Fruit fly (Drosophila melanogaster): Measurements from ENCODE around the gene vilya.

The vilya gene

DNA sequence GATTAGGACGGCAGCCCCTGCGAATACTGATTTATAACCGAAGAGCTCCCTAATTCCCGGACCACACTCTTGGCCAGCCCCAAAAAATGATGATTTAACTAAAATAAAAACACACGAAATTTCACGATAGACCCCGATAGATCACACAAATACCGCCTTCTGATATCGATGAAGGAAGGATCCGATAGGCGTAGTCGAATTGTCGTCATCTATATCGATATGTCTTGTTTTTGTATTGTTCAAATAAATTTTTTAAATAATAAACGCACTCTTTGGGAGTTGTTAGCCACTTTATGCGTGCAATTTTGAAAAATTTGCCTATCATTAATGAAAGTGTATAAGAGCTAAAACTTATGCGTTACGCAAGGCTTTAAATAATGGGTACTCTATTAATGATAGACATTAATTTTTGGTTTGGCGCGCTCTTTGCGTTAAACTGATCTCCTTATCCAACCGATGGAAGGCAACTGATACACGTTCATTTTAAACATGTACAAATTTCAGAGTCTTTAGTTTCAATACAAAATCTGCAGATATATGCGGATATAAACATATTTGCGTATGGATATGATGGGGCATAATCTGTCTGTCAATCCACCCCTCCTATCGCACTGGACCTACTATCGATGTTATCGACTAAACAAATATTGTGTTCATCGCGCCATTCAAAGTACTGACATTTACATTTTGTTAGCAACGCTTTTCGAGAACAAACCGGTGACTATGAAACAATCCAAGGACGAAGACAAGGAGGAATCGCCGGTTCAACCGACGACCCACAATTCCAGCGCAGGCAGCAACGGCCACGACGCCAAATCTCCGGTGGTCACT, 28.2 kb upstream of the vilya start, which contains the start of the genes Spg7 and Lint-O (continued):
- no peak for TF ChIP-seq Sox100B (GFP tag; optimal IDR thresholded peaks at IDR 0.05)
- no peak for TF ChIP-seq luna (GFP tag; optimal IDR thresholded peaks at IDR 0.05)
- no peak for TF ChIP-seq sug (tag; optimal IDR thresholded peaks at IDR 0.05)
- TF ChIP-seq CG17361 (GFP tag; IDR thresholded peaks at IDR 0.05) = no peak
- no peak for TF ChIP-seq dysf (GFP tag; IDR thresholded peaks at IDR 0.05)
- no peak for TF ChIP-seq CG8290 (GFP tag; optimal IDR thresholded peaks at IDR 0.05)
- no peak for TF ChIP-seq CG8290 (tag; optimal IDR thresholded peaks at IDR 0.05)
- TF ChIP-seq aop (GFP tag; IDR thresholded peaks at IDR 0.05) = no peak
- TF ChIP-seq sna (GFP tag; IDR thresholded peaks at IDR 0.05; ENCODE audit: partially characterized antibody) = peak; percentile 54; the same call in 1 of the 2 replicates
- no peak for TF ChIP-seq kah (GFP tag; optimal IDR thresholded peaks at IDR 0.05)
- no peak for TF ChIP-seq CG11504 (tag; optimal IDR thresholded peaks at IDR 0.05)
- no peak for TF ChIP-seq btn (GFP tag; optimal IDR thresholded peaks at IDR 0.05)
- peak; percentile 69 for TF ChIP-seq E2f2 (GFP tag; IDR thresholded peaks at IDR 0.05)
- no peak for TF ChIP-seq Sox102F (GFP tag; optimal IDR thresholded peaks at IDR 0.05)
- TF ChIP-seq CG3407 (GFP tag; optimal IDR thresholded peaks at IDR 0.05) = no peak
- TF ChIP-seq slbo (GFP tag; IDR thresholded peaks at IDR 0.05) = no peak
- no peak for TF ChIP-seq nom (GFP tag; optimal IDR thresholded peaks at IDR 0.05)
- peak; percentile 44; the same call in 1 of the 2 replicates for TF ChIP-seq hbn (GFP tag; IDR thresholded peaks at IDR 0.05; ENCODE audit: partially characterized antibody)
- no peak for TF ChIP-seq odd (GFP tag; optimal IDR thresholded peaks at IDR 0.05)
- peak; percentile 32 for TF ChIP-seq CG14710 (tag; optimal IDR thresholded peaks at IDR 0.05)
- no peak for TF ChIP-seq CG15011 (GFP tag; optimal IDR thresholded peaks at IDR 0.05)
- TF ChIP-seq Hr39 (optimal IDR thresholded peaks at IDR 0.05) = no peak
- no peak for TF ChIP-seq ftz-f1 (GFP tag; optimal IDR thresholded peaks at IDR 0.05)
- peak; percentile 57; the same call in 1 of the 2 replicates for TF ChIP-seq MBD-R2 (GFP tag; IDR thresholded peaks at IDR 0.05)
- 0 out of 4 replicates have a peak, but pooled peaks have one; percentile 63 for TF ChIP-seq chinmo (GFP tag; IDR thresholded peaks at IDR 0.05; ENCODE audit: partially characterized antibody)

DNA sequence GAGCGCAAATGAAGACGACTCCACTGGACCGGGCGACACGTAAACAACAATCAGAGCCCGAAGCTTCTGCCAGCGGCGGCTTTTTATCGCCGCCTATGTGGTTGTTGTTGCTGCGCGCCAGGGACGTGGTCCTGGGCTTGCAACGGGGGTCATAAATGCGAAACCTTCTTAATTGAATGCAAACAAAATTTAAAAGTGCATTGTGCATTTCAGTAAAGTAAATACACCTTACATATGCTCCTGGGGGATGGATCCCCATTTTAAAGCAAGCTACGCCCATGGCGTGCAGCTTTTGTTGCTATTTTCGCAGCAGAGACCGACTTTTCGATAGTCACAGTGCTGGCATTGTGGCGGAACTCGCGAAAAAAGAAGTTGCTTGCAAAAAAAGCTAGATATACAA, 22.8 kb upstream of the vilya start, which contains the start of gene Ugalt:
Gene Ugalt (minus strand): TSS at position 160 of the 400 bp plus-strand sequence.
- TF ChIP-seq mirr (GFP tag; optimal IDR thresholded peaks at IDR 0.05) = peak; percentile 100
- peak; percentile 100 for TF ChIP-seq slou (GFP tag; optimal IDR thresholded peaks at IDR 0.05)
- peak; percentile 100 for TF ChIP-seq ranshi (GFP tag; IDR thresholded peaks at IDR 0.05)
- peak; percentile 100 for TF ChIP-seq Fer1 (GFP tag; optimal IDR thresholded peaks at IDR 0.05)
- TF ChIP-seq CG7357 (GFP tag; IDR thresholded peaks at IDR 0.05) = peak; percentile 100
- no peak for TF ChIP-seq CG7963 (GFP tag; IDR thresholded peaks at IDR 0.05; ENCODE audit: partially characterized antibody)
- TF ChIP-seq inv (GFP tag; IDR thresholded peaks at IDR 0.05; ENCODE audit: partially characterized antibody) = peak; percentile 34; the same call in 1 of the 2 replicates
- TF ChIP-seq CG17186 (GFP tag; optimal IDR thresholded peaks at IDR 0.05) = peak; percentile 98
- peak; percentile 100 for TF ChIP-seq luna (GFP tag; optimal IDR thresholded peaks at IDR 0.05)
- peak; percentile 100 for TF ChIP-seq ERR (GFP tag; optimal IDR thresholded peaks at IDR 0.05)
- peak; percentile 100 for TF ChIP-seq gt (GFP tag; IDR thresholded peaks at IDR 0.05)
- peak; percentile 99 for TF ChIP-seq dmrt11E (tag; optimal IDR thresholded peaks at IDR 0.05)
- TF ChIP-seq CG10979 (tag; optimal IDR thresholded peaks at IDR 0.05) = peak; percentile 100
- peak; percentile 100 for TF ChIP-seq emc (GFP tag; optimal IDR thresholded peaks at IDR 0.05)
- peak; percentile 96 for TF ChIP-seq CG14965 (GFP tag; optimal IDR thresholded peaks at IDR 0.05; ENCODE audit: borderline replicate concordance)
- peak; percentile 42 for TF ChIP-seq BEAF-32 (GFP tag; optimal IDR thresholded peaks at IDR 0.05)
- peak; percentile 100 for TF ChIP-seq CG12659 (GFP tag; optimal IDR thresholded peaks at IDR 0.05)
- TF ChIP-seq CG10431 (GFP tag; optimal IDR thresholded peaks at IDR 0.05) = peak; percentile 99
- peak; percentile 100 for TF ChIP-seq Jarid2 (GFP tag; optimal IDR thresholded peaks at IDR 0.05)
- peak in 1 of 2 experiments; percentile 95 for TF ChIP-seq tll (GFP tag; optimal IDR thresholded peaks at IDR 0.05)
- peak; percentile 100 for TF ChIP-seq disco-r (GFP tag; optimal IDR thresholded peaks at IDR 0.05)
- TF ChIP-seq hkb (optimal IDR thresholded peaks at IDR 0.05) = no peak
- peak; percentile 100 for TF ChIP-seq hkb (GFP tag; IDR thresholded peaks at IDR 0.05)
- peak; percentile 94 for TF ChIP-seq bigmax (GFP tag; optimal IDR thresholded peaks at IDR 0.05)
- TF ChIP-seq Awh (GFP tag; IDR thresholded peaks at IDR 0.05) = peak; percentile 100
